Fruit fly (Drosophila melanogaster) whole organism, embryonic: ENCODE measurements around the gene CG42535.

Experiments used
- Awh ChIP-seq: fragments of 200-800 bp; sonication (Bioruptor generic); IDR thresholded peaks from 2 replicates; pipeline ENCODE4, ENCODE4 v1.3.6; 2022; ENCODE audit warnings: missing biosample characterization, missing genetic modification characterization
- CG18599 ChIP-seq: fragments of 200-800 bp; sonication (Bioruptor generic); optimal IDR thresholded peaks from 3 replicates; lab custom pipeline; 2017; ENCODE audit warnings: missing biosample characterization, missing genetic modification characterization, mild to moderate bottlenecking, moderate library complexity, missing genetic modification reagents
- CG4282 ChIP-seq: fragments of 200-800 bp; sonication (Bioruptor generic); optimal IDR thresholded peaks from 2 replicates; lab custom pipeline; 2016; ENCODE audit warnings: missing biosample characterization, missing genetic modification characterization
- Sox100B ChIP-seq: fragments of 200-800 bp; sonication (Bioruptor generic); optimal IDR thresholded peaks from 3 replicates; lab custom pipeline; 2018; ENCODE audit warnings: missing biosample characterization, mild to moderate bottlenecking, missing genetic modification characterization
- corto ChIP-seq: fragments of 200-800 bp; sonication (Bioruptor generic); optimal IDR thresholded peaks from 2 replicates; lab custom pipeline; 2016; ENCODE audit warnings: missing biosample characterization, mild to moderate bottlenecking, missing genetic modification characterization, moderate library complexity

DNA sequence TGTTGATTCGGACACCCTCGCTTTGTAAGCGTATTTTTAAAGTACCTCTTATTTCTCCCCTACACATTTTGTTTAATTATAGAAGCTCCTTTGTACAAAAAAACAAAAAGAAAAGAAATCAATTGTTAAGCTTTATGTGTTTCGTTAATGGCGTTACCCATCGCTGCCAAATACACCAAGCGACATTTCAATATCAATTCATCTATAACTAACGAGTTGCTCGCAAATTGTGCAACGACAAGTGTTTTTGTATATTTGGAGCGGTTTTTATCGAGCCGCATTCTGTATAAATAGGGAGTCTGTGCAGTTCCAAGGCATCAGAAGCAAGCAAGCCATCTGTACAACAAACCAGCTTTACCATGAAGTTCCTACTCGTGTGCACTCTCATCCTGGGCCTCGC lies 8.7 kb upstream of the CG42535 start, which contains the start of gene CG18628:
- TF ChIP-seq CG4282 (GFP tag; lab: Kevin White, UChicago) (no peak), Awh (GFP tag; lab: Robert Waterston, UW) (no peak), corto (GFP tag; lab: Kevin White, UChicago) (no peak), CG18599 (GFP tag; lab: Kevin White, UChicago) (no peak), Sox100B (GFP tag; lab: Kevin White, UChicago) (no peak)
